Worm (Caenorhabditis elegans): Measurements from ENCODE around the gene Y73C8B.9.

DNA sequence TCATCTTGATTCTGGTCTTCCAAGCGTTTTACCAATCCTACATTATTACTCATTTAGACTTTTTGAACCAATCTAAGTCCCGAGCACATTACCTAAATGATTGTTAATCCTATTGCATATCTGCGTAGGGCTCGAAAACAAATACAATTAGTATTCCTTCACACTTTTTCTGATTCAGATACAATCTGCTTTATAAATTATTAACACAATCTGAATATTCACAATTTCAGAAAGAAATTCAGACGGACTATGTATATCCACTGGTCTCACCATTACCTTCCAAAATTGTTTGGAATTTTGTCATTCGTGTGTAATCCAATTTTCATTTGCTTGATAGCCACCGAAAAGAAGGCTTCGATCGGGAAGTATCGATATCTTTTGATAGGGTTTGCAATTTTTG, 47.8 kb downstream of the Y73C8B.9 start, which contains the start of gene srj-11:
- TF ChIP-seq zag-1 (tag; optimal IDR thresholded peaks at IDR 0.05) (no peak), dmd-4 (tag; optimal IDR thresholded peaks at IDR 0.05) (no peak), elt-1 (tag; optimal IDR thresholded peaks at IDR 0.05) (no peak), egl-27 (tag; optimal IDR thresholded peaks at IDR 0.05) (no peak), peb-1 (tag; optimal IDR thresholded peaks at IDR 0.05) (no peak), unc-62 (GFP tag; optimal IDR thresholded peaks at IDR 0.05) (no peak), ZK546.5 (tag; optimal IDR thresholded peaks at IDR 0.05) (no peak), unc-39 (tag; optimal IDR thresholded peaks at IDR 0.05) (no peak), aly-2 (tag; optimal IDR thresholded peaks at IDR 0.05) (no peak), fos-1 (tag; optimal IDR thresholded peaks at IDR 0.05) (no peak), nhr-77 (tag; optimal IDR thresholded peaks at IDR 0.05) (no peak), C34F6.9 (tag; optimal IDR thresholded peaks at IDR 0.05) (no peak), R02D3.7 (tag; optimal IDR thresholded peaks at IDR 0.05) (no peak), Y55F3AM.14 (GFP tag; optimal IDR thresholded peaks at IDR 0.05) (no peak)
